Fruit fly (Drosophila melanogaster) whole organism, pupa: ENCODE results near the gene CG32284.

Experiments used
- CG13204 ChIP-seq: fragments of 200-800 bp; sonication (Bioruptor generic); optimal IDR thresholded peaks from 2 replicates; lab custom pipeline; 2018; ENCODE audit warnings: missing biosample characterization, mild to moderate bottlenecking, missing genetic modification characterization, moderate library complexity
- CG14655 ChIP-seq: fragments of 200-800 bp; sonication (Bioruptor generic); optimal IDR thresholded peaks from 3 replicates; lab custom pipeline; 2017; ENCODE audit warnings: mild to moderate bottlenecking, missing biosample characterization, missing genetic modification reagents, missing genetic modification characterization
- CG34367 ChIP-seq: fragments of 200-800 bp; sonication (Bioruptor generic); optimal IDR thresholded peaks from 2 replicates; lab custom pipeline; 2018; ENCODE audit warnings: missing biosample characterization, mild to moderate bottlenecking, missing genetic modification characterization
- CG8301 ChIP-seq: fragments of 200-800 bp; sonication (Bioruptor generic); optimal IDR thresholded peaks from 2 replicates; lab custom pipeline; 2018; ENCODE audit warnings: missing biosample characterization, mild to moderate bottlenecking, missing genetic modification characterization
- D1 ChIP-seq: fragments of 200-800 bp; sonication (Bioruptor generic); optimal IDR thresholded peaks from 2 replicates; lab custom pipeline; 2018; ENCODE audit warnings: missing biosample characterization, mild to moderate bottlenecking, missing genetic modification characterization, moderate library complexity
- Pif1B ChIP-seq: fragments of 200-800 bp; sonication (Bioruptor generic); optimal IDR thresholded peaks from 3 replicates; lab custom pipeline; 2016; ENCODE audit warnings: missing biosample characterization, missing genetic modification characterization
- gl ChIP-seq: fragments of 200-800 bp; sonication (Bioruptor generic); optimal IDR thresholded peaks from 2 replicates; lab custom pipeline; 2018; ENCODE audit warnings: missing biosample characterization, mild to moderate bottlenecking, missing genetic modification characterization
- rn ChIP-seq: fragments of 200-800 bp; sonication (Bioruptor generic); IDR thresholded peaks from 2 replicates; pipeline ENCODE4 v1.3.6; 2022; ENCODE audit warnings: missing biosample characterization, missing genetic modification characterization

DNA sequence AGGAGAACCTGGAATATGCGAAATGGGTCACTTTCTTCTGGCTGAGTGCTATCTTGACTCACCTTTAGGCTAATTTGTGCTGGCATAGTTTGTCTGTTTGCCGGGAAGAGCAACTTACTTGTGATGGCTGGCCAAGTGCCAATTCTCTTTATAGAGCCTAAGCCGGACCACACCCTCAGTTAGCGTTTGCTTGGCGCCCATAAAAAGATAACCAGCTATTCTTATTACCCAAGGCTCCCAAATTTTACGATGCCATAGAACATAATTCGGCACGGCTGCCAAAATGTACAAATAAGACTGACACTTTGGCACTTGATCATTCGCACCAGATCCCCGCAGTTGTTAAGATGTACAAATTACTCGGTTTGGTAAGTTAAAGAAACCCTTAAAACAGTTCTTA is 3.2 kb downstream of the CG32284 start, which contains the start of the genes CG42525 and CG14958:
- TF ChIP-seq D1 (tag; lab: Kevin White, UChicago) (no peak), rn (GFP tag; lab: Robert Waterston, UW) (no peak), Pif1B (GFP tag; lab: Kevin White, UChicago) (no peak), CG8301 (no peak), CG34367 (tag; lab: Kevin White, UChicago) (no peak), gl (no peak), CG13204 (no peak), CG14655 (GFP tag; lab: Kevin White, UChicago) (no peak)
